Worm (Caenorhabditis elegans) whole organism, midembryonic: ENCODE results near the gene wdr-37.

ENCODE experiments used
- T22C8.4 ChIP-seq: fragments of 200-800 bp; sonication (Bioruptor generic); IDR thresholded peaks from 2 replicates; pipeline ENCODE4 v1.3.6; 2022; ENCODE audit warnings: missing genetic modification characterization, missing compliant biosample characterization
- cog-1 ChIP-seq: sonication (generic microtip); optimal IDR thresholded peaks from 2 replicates; lab custom pipeline; 2016; ENCODE audit warnings: missing genetic modification characterization, missing compliant biosample characterization
- flt-1 ChIP-seq: fragments of 200-800 bp; sonication (Bioruptor generic); IDR thresholded peaks from 2 replicates; pipeline ENCODE4 v1.3.6; 2022; ENCODE audit warnings: missing genetic modification characterization, missing compliant biosample characterization
- klf-2 ChIP-seq: fragments of 200-800 bp; sonication (Bioruptor generic); conservative IDR thresholded peaks from 2 replicates; pipeline ENCODE4 v1.3.6; 2022; ENCODE audit warnings: missing genetic modification reagents, missing genetic modification characterization, missing compliant biosample characterization
- med-1 ChIP-seq: sonication (generic microtip); optimal IDR thresholded peaks from 2 replicates; lab custom pipeline; 2017; ENCODE audit warnings: missing genetic modification characterization, mild to moderate bottlenecking, missing compliant biosample characterization, antibody characterized with exemption, missing genetic modification reagents; ENCODE audit not compliant: insufficient read depth
- ref-1 ChIP-seq: fragments of 200-800 bp; sonication (Bioruptor generic); conservative IDR thresholded peaks from 2 replicates; pipeline ENCODE4 v1.3.6; 2022; ENCODE audit warnings: missing genetic modification reagents, missing genetic modification characterization, missing compliant biosample characterization
- tab-1 ChIP-seq: fragments of 200-800 bp; sonication (Bioruptor generic); IDR thresholded peaks from 2 replicates; pipeline ENCODE4 v1.3.6; 2022; ENCODE audit warnings: missing genetic modification characterization, missing compliant biosample characterization
- ztf-23 ChIP-seq: fragments of 200-800 bp; sonication (Bioruptor generic); IDR thresholded peaks from 2 replicates; pipeline ENCODE4 v1.3.6; 2022; ENCODE audit warnings: missing genetic modification reagents, missing genetic modification characterization, missing compliant biosample characterization
- ztf-29 ChIP-seq: fragments of 200-800 bp; sonication (Bioruptor generic); IDR thresholded peaks from 2 replicates; pipeline ENCODE4 v1.3.6; 2022; ENCODE audit warnings: missing genetic modification reagents, missing genetic modification characterization, missing compliant biosample characterization

- TF ChIP-seq tab-1 (GFP tag; lab: Robert Waterston, UW) (no peak), med-1 (GFP tag; lab: Kevin White, UChicago) (no peak), ztf-29 (no peak), ztf-23 (GFP tag; lab: Robert Waterston, UW) (no peak), T22C8.4 (GFP tag; lab: Robert Waterston, UW) (no peak), flt-1 (no peak), cog-1 (tag; lab: Kevin White, UChicago) (no peak), klf-2 (no peak), ref-1 (GFP tag; lab: Robert Waterston, UW) (no peak)
Measured at ce11 chrIII:5572806-5573205, 27.1 kb downstream of the wdr-37 start.
